Fruit fly (Drosophila melanogaster) whole organism, embryonic: Measurements from ENCODE around the gene Ptp10D.

Experiments used
- Awh ChIP-seq: fragments of 200-800 bp; sonication (Bioruptor generic); IDR thresholded peaks from 2 replicates; pipeline ENCODE4, ENCODE4 v1.3.6; 2022; ENCODE audit warnings: missing biosample characterization, missing genetic modification characterization
- Bteb2 ChIP-seq: fragments of 200-800 bp; sonication (Bioruptor generic); optimal IDR thresholded peaks from 2 replicates; lab custom pipeline; 2016; ENCODE audit warnings: missing biosample characterization, missing genetic modification characterization
- CG11093 ChIP-seq: fragments of 200-800 bp; sonication (Bioruptor generic); IDR thresholded peaks from 3 replicates; pipeline ENCODE4 v1.3.6; 2022; ENCODE audit warnings: missing biosample characterization, missing genetic modification characterization
- CG11695 ChIP-seq: fragments of 200-800 bp; sonication (Bioruptor generic); IDR thresholded peaks from 3 replicates; pipeline ENCODE4 v1.3.6; 2022; ENCODE audit warnings: missing biosample characterization, missing genetic modification characterization
- CG13123 ChIP-seq: fragments of 200-800 bp; sonication (Bioruptor generic); optimal IDR thresholded peaks from 2 replicates; lab custom pipeline; 2016; ENCODE audit warnings: missing biosample characterization, missing genetic modification characterization
- CG13287 ChIP-seq: fragments of 200-800 bp; sonication (Bioruptor generic); IDR thresholded peaks from 2 replicates; pipeline ENCODE4 v1.3.6; 2022; ENCODE audit warnings: missing biosample characterization, missing genetic modification characterization; ENCODE audit not compliant: partially characterized antibody
- CG14050 ChIP-seq: fragments of 200-800 bp; sonication (Bioruptor generic); IDR thresholded peaks from 3 replicates; pipeline ENCODE4 v1.3.6; 2022; ENCODE audit warnings: missing biosample characterization, missing genetic modification characterization
- CG17612 ChIP-seq: fragments of 200-800 bp; sonication (Bioruptor generic); IDR thresholded peaks from 2 replicates; pipeline ENCODE4 v1.3.6; 2022; ENCODE audit warnings: missing biosample characterization, missing genetic modification characterization
- CG2129 ChIP-seq: fragments of 200-800 bp; sonication (Bioruptor generic); IDR thresholded peaks from 2 replicates; pipeline ENCODE4 v1.3.6; 2022; ENCODE audit warnings: missing biosample characterization, missing genetic modification characterization; ENCODE audit not compliant: partially characterized antibody
- CG34224 ChIP-seq: fragments of 200-800 bp; sonication (Bioruptor generic); IDR thresholded peaks from 3 replicates; pipeline ENCODE4 v1.3.6; 2022; ENCODE audit warnings: missing biosample characterization, missing genetic modification characterization; ENCODE audit not compliant: partially characterized antibody
- CG3847 ChIP-seq: fragments of 200-800 bp; sonication (Bioruptor generic); IDR thresholded peaks from 2 replicates; pipeline ENCODE4 v1.3.6; 2022; ENCODE audit warnings: missing biosample characterization, missing genetic modification characterization
- CG6813 ChIP-seq: fragments of 200-800 bp; sonication (Bioruptor generic); optimal IDR thresholded peaks from 2 replicates; lab custom pipeline; 2017; ENCODE audit warnings: missing biosample characterization, missing genetic modification characterization, mild to moderate bottlenecking, moderate library complexity, missing genetic modification reagents
- CG7271 ChIP-seq: fragments of 200-800 bp; sonication (Bioruptor generic); optimal IDR thresholded peaks from 2 replicates; lab custom pipeline; 2018; ENCODE audit warnings: missing biosample characterization, mild to moderate bottlenecking, missing genetic modification characterization, moderate library complexity
- CG7745 ChIP-seq: fragments of 200-800 bp; sonication (Bioruptor generic); optimal IDR thresholded peaks from 2 replicates; lab custom pipeline; 2018; ENCODE audit warnings: missing biosample characterization, mild to moderate bottlenecking, missing genetic modification characterization, moderate library complexity
- CG7928 ChIP-seq: fragments of 200-800 bp; sonication (Bioruptor generic); optimal IDR thresholded peaks from 2 replicates; lab custom pipeline; 2017; ENCODE audit warnings: missing biosample characterization, mild to moderate bottlenecking, missing genetic modification characterization
- CG7987 ChIP-seq: fragments of 200-800 bp; sonication (Bioruptor generic); optimal IDR thresholded peaks from 2 replicates; lab custom pipeline; 2018; ENCODE audit warnings: missing biosample characterization, mild to moderate bottlenecking, missing genetic modification characterization, moderate library complexity
- CG8765 ChIP-seq: fragments of 200-800 bp; sonication (Bioruptor generic); IDR thresholded peaks from 2 replicates; pipeline ENCODE4 v1.3.6; 2022; ENCODE audit warnings: missing biosample characterization, missing genetic modification characterization
- CG9609 ChIP-seq: fragments of 200-800 bp; sonication (Bioruptor generic); optimal IDR thresholded peaks from 3 replicates; lab custom pipeline; 2016; ENCODE audit warnings: missing biosample characterization, missing genetic modification characterization
- D19A ChIP-seq: fragments of 200-800 bp; optimal IDR thresholded peaks from 3 replicates; lab custom pipeline; 2019; ENCODE audit warnings: missing biosample characterization, mild to moderate bottlenecking, missing genetic modification characterization, moderate library complexity
- Fer3 ChIP-seq: fragments of 200-800 bp; sonication (Bioruptor generic); optimal IDR thresholded peaks from 2 replicates; lab custom pipeline; 2018; ENCODE audit warnings: missing biosample characterization, mild to moderate bottlenecking, missing genetic modification characterization, moderate library complexity
- H15 ChIP-seq: fragments of 200-800 bp; sonication (Bioruptor generic); IDR thresholded peaks from 3 replicates; pipeline ENCODE4 v1.3.6; 2022; ENCODE audit warnings: missing biosample characterization, missing genetic modification characterization
- HLHmδ ChIP-seq: fragments of 200-800 bp; sonication (Bioruptor generic); optimal IDR thresholded peaks from 2 replicates; lab custom pipeline; 2018; ENCODE audit warnings: missing biosample characterization, mild to moderate bottlenecking, missing genetic modification characterization, moderate library complexity
- Hey ChIP-seq: fragments of 200-800 bp; sonication (Bioruptor generic); optimal IDR thresholded peaks from 3 replicates; lab custom pipeline; 2018; ENCODE audit warnings: missing biosample characterization, mild to moderate bottlenecking, missing genetic modification characterization
- Hr39 ChIP-seq: fragments of >200 bp; optimal IDR thresholded peaks from 2 replicates; lab custom pipeline; 2017
- Lpt ChIP-seq: fragments of >200 bp; optimal IDR thresholded peaks from 2 replicates; lab custom pipeline; 2018; ENCODE audit warnings: missing biosample characterization, missing genetic modification characterization
- Myb ChIP-seq: fragments of 200-800 bp; sonication (Bioruptor generic); optimal IDR thresholded peaks from 2 replicates; lab custom pipeline; 2016; ENCODE audit warnings: missing biosample characterization, missing genetic modification characterization
- Sry-β ChIP-seq: fragments of 200-800 bp; sonication (Bioruptor generic); optimal IDR thresholded peaks from 2 replicates; lab custom pipeline; 2018; ENCODE audit warnings: missing biosample characterization, mild to moderate bottlenecking, missing genetic modification characterization, moderate library complexity
- Xbp1 ChIP-seq: fragments of 200-800 bp; sonication (Bioruptor generic); optimal IDR thresholded peaks from 3 replicates; lab custom pipeline; 2016; ENCODE audit warnings: missing biosample characterization, mild to moderate bottlenecking, missing genetic modification characterization
- az2 ChIP-seq: fragments of 200-800 bp; sonication (Bioruptor generic); optimal IDR thresholded peaks from 3 replicates; lab custom pipeline; 2016; ENCODE audit warnings: missing biosample characterization, missing genetic modification characterization
- bab2 ChIP-seq: fragments of 200-800 bp; sonication (Bioruptor generic); optimal IDR thresholded peaks from 2 replicates; lab custom pipeline; 2016; ENCODE audit warnings: missing biosample characterization, missing genetic modification characterization
- dan ChIP-seq: fragments of 200-800 bp; sonication (Bioruptor generic); IDR thresholded peaks from 2 replicates; pipeline ENCODE4 v1.3.6; 2022; ENCODE audit warnings: missing biosample characterization, missing genetic modification characterization
- danr ChIP-seq: fragments of 200-800 bp; sonication (Bioruptor generic); IDR thresholded peaks from 2 replicates; pipeline ENCODE4 v1.3.6; 2022; ENCODE audit warnings: missing biosample characterization, missing genetic modification characterization
- dati ChIP-seq: fragments of 200-800 bp; sonication (Bioruptor generic); IDR thresholded peaks from 2 replicates; pipeline ENCODE4 v1.3.6; 2022; ENCODE audit warnings: missing biosample characterization, missing genetic modification characterization
- grau ChIP-seq: fragments of 200-800 bp; optimal IDR thresholded peaks from 3 replicates; lab custom pipeline; 2019; ENCODE audit warnings: missing biosample characterization, mild to moderate bottlenecking, missing genetic modification characterization, moderate library complexity
- grn ChIP-seq: fragments of 200-800 bp; sonication (Bioruptor generic); optimal IDR thresholded peaks from 3 replicates; lab custom pipeline; 2017; ENCODE audit warnings: missing biosample characterization, missing genetic modification characterization
- ham ChIP-seq: fragments of 200-800 bp; sonication (Bioruptor generic); IDR thresholded peaks from 2 replicates; pipeline ENCODE4 v1.3.6; 2022; ENCODE audit warnings: missing biosample characterization, missing genetic modification characterization
- ken ChIP-seq: fragments of 200-800 bp; sonication (Bioruptor generic); IDR thresholded peaks from 3 replicates; pipeline ENCODE4 v1.3.6; 2022; ENCODE audit warnings: missing biosample characterization, missing genetic modification characterization
- lola ChIP-seq, 3 experiments: fragments of >200 bp in 2 of 3; fragments of 200-800 bp in 1 of 3; sonication (Bioruptor generic) in 1 of 3; optimal IDR thresholded peaks; 2 replicates each; lab custom pipeline; 2017 to 2019; ENCODE audit warnings: missing biosample characterization in 3 of 3, missing genetic modification characterization in 3 of 3, mild to moderate bottlenecking in 1 of 3, moderate library complexity in 1 of 3
- mam ChIP-seq: fragments of 200-800 bp; sonication (Bioruptor generic); optimal IDR thresholded peaks from 3 replicates; lab custom pipeline; 2016; ENCODE audit warnings: missing biosample characterization, missing genetic modification characterization
- rib ChIP-seq: fragments of 200-800 bp; sonication (Bioruptor generic); IDR thresholded peaks from 2 replicates; pipeline ENCODE4 v1.3.6; 2022; ENCODE audit warnings: missing biosample characterization, missing genetic modification characterization
- sd ChIP-seq: fragments of 200-800 bp; sonication (Bioruptor generic); optimal IDR thresholded peaks from 3 replicates; lab custom pipeline; 2018; ENCODE audit warnings: missing biosample characterization, mild to moderate bottlenecking, missing genetic modification characterization, moderate library complexity
- sens-2 ChIP-seq: fragments of 200-800 bp; sonication (Bioruptor generic); IDR thresholded peaks from 2 replicates; pipeline ENCODE4 v1.3.6; 2022; ENCODE audit warnings: missing biosample characterization, missing genetic modification characterization
- sna ChIP-seq: fragments of 200-800 bp; sonication (Bioruptor generic); IDR thresholded peaks from 2 replicates; pipeline ENCODE4 v1.3.6; 2022; ENCODE audit warnings: missing biosample characterization, missing genetic modification characterization; ENCODE audit not compliant: partially characterized antibody
- sr ChIP-seq: fragments of 200-800 bp; sonication (Bioruptor generic); IDR thresholded peaks from 3 replicates; pipeline ENCODE4 v1.3.6; 2022; ENCODE audit warnings: missing biosample characterization, missing genetic modification characterization
- trem ChIP-seq: fragments of 200-800 bp; optimal IDR thresholded peaks from 3 replicates; lab custom pipeline; 2019; ENCODE audit warnings: missing biosample characterization, mild to moderate bottlenecking, missing genetic modification characterization, moderate library complexity
- ttk ChIP-seq: fragments of 200-800 bp; sonication (Bioruptor generic); IDR thresholded peaks from 2 replicates; pipeline ENCODE4 v2.1.2; 2022; ENCODE audit warnings: missing biosample characterization, missing genetic modification characterization
- unpg ChIP-seq: fragments of 200-800 bp; sonication (Bioruptor generic); optimal IDR thresholded peaks from 3 replicates; lab custom pipeline; 2018; ENCODE audit warnings: missing biosample characterization, mild to moderate bottlenecking, missing genetic modification characterization, moderate library complexity
- wek ChIP-seq: fragments of 200-800 bp; sonication (Bioruptor generic); optimal IDR thresholded peaks from 3 replicates; lab custom pipeline; 2018; ENCODE audit warnings: missing biosample characterization, mild to moderate bottlenecking, missing genetic modification characterization, moderate library complexity
- zfh1 ChIP-seq: fragments of 200-800 bp; sonication (Bioruptor generic); IDR thresholded peaks from 3 replicates; pipeline ENCODE4 v1.3.6; 2022; ENCODE audit warnings: missing biosample characterization, missing genetic modification characterization

The Ptp10D gene

DNA sequence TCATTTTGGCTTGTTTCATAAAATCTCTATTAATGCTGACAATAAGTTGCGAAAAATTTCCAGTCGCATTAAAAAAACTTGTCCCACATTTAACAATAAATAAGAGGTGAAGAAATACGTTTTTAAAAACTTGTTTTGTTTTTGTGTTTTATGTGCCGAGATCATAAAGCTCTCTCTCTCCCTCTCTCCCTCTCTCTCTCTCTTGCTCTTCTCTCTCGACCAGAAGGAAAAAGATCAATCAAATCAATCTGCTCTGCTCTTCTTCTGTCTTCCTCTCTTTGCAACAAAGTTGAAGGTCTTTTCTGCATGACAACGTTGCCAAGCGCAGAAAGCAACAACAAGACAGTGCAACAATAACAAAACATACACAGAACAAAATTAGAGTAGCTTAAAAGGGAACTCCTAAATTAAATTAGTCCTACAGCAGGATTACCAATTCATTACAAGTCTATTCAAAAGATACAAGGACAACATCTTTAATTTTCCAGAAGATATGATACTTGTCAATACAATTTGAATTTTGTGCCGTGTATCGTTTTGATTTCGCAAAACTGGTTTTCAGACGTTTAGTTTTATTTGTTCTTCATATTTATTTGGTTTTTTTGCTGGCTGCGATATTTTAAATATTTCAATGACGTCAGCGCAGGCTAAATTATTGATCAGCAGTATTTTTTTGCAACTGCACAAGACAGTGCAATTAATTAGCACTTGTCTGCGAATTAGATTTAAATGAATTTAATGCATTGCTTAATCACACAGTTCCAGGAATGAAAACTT lies 1.0 kb downstream of the Ptp10D start (continued):
- TF ChIP-seq CG17612 (GFP tag; lab: Robert Waterston, UW) (0 out of 2 replicates have a peak, but pooled peaks have one; percentile 31), dan (GFP tag; lab: Robert Waterston, UW) (no peak), CG2129 (GFP tag; lab: Robert Waterston, UW) (no peak), wek (GFP tag; lab: Kevin White, UChicago) (peak; percentile 2), unpg (peak; percentile 77), danr (GFP tag; lab: Robert Waterston, UW) (peak; percentile 38; the same call in 1 of the 2 replicates), Myb (GFP tag; lab: Kevin White, UChicago) (peak; percentile 47), HLHmδ (no peak), ttk (GFP tag; lab: Robert Waterston, UW) (peak; percentile 72), CG11695 (peak; percentile 71; the same call in 2 of the 3 replicates), CG6813 (no peak), sd (tag; lab: Kevin White, UChicago) (peak; percentile 8), ken (GFP tag; lab: Robert Waterston, UW) (peak; percentile 45; the same call in 1 of the 3 replicates), sna (GFP tag; lab: Robert Waterston, UW) (no peak), grau (tag; lab: Kevin White, UChicago) (peak; percentile 77), CG7987 (GFP tag; lab: Kevin White, UChicago) (peak; percentile 59), CG7928 (GFP tag; lab: Kevin White, UChicago) (no peak), rib (GFP tag; lab: Robert Waterston, UW) (peak; percentile 68; the same call in 1 of the 2 replicates), ham (GFP tag; lab: Robert Waterston, UW) (no peak), trem (tag; lab: Kevin White, UChicago) (peak; percentile 7), sr (GFP tag; lab: Robert Waterston, UW) (no peak), CG11093 (GFP tag; lab: Robert Waterston, UW) (peak; percentile 23; the same call in 1 of the 3 replicates), Lpt (GFP tag; lab: Kevin White, UChicago) (no peak), Fer3 (tag; lab: Kevin White, UChicago) (peak; percentile 79), CG14050 (peak; percentile 76), grn (GFP tag; lab: Kevin White, UChicago) (no peak), Bteb2 (GFP tag; lab: Kevin White, UChicago) (peak; percentile 77), CG34224 (GFP tag; lab: Robert Waterston, UW) (no peak), sens-2 (GFP tag; lab: Robert Waterston, UW) (no peak), CG8765 (GFP tag; lab: Robert Waterston, UW) (peak; percentile 13; the same call in 1 of the 2 replicates), Hr39 (lab: Kevin White, UChicago) (no peak), dati (GFP tag; lab: Robert Waterston, UW) (no peak), H15 (GFP tag; lab: Robert Waterston, UW) (peak; percentile 74; the same call in 2 of the 3 replicates), CG9609 (GFP tag; lab: Kevin White, UChicago) (peak; percentile 67), bab2 (GFP tag; lab: Kevin White, UChicago) (peak; percentile 77), CG3847 (GFP tag; lab: Robert Waterston, UW) (peak; percentile 74), Awh (GFP tag; lab: Robert Waterston, UW) (peak; percentile 84), mam (peak; percentile 24), D19A (tag; lab: Kevin White, UChicago) (peak; percentile 37), az2 (GFP tag; lab: Kevin White, UChicago) (peak; percentile 58), CG13123 (GFP tag; lab: Kevin White, UChicago) (peak; percentile 58), CG7745 (tag; lab: Kevin White, UChicago) (no peak), Hey (no peak), CG7271 (tag; lab: Kevin White, UChicago) (no peak), Sry-β (no peak), CG13287 (no peak), lola (GFP tag; optimal IDR thresholded peaks at IDR 0.05; lab: Kevin White, UChicago) (no peak), zfh1 (GFP tag; lab: Robert Waterston, UW) (peak; percentile 62; the same call in 1 of the 3 replicates), Xbp1 (peak; percentile 81)
